Worm (Caenorhabditis elegans): ENCODE measurements around the gene clec-222.

- TF ChIP-seq flt-1 (GFP tag; IDR thresholded peaks at IDR 0.05) (no peak), tab-1 (GFP tag; IDR thresholded peaks at IDR 0.05) (no peak), cog-1 (tag; optimal IDR thresholded peaks at IDR 0.05) (no peak), klf-2 (GFP tag; conservative IDR thresholded peaks at IDR 0.05) (no peak), ztf-29 (GFP tag; IDR thresholded peaks at IDR 0.05) (no peak), ztf-23 (GFP tag; IDR thresholded peaks at IDR 0.05) (no peak), T22C8.4 (GFP tag; IDR thresholded peaks at IDR 0.05) (no peak), med-1 (GFP tag; optimal IDR thresholded peaks at IDR 0.05; ENCODE audit: insufficient read depth) (no peak)
Measured at ce11 chrV:11252429-11252828, 18.7 kb upstream of the clec-222 start, which contains the start of gene srsx-33.

Data from whole organism, midembryonic.